Worm (Caenorhabditis elegans) whole organism, L4 larva: ENCODE data around the gene F19B6.10.

ENCODE experiments used
- R02D3.7 ChIP-seq: fragments of 150-350 bp; sonication (generic microtip); optimal IDR thresholded peaks from 3 replicates; lab custom pipeline; 2014; ENCODE audit warnings: missing biosample characterization, missing genetic modification characterization
- aly-2 ChIP-seq: sonication (generic microtip); optimal IDR thresholded peaks from 2 replicates; lab custom pipeline; 2018; ENCODE audit warnings: missing biosample characterization, missing genetic modification characterization
- ama-1 ChIP-seq: fragments of 150-350 bp; optimal IDR thresholded peaks from 2 replicates; lab custom pipeline; 2014; ENCODE audit warnings: inconsistent platforms, mixed read lengths
- ceh-32 ChIP-seq: sonication (generic microtip); optimal IDR thresholded peaks from 2 replicates; lab custom pipeline; 2016; ENCODE audit warnings: mild to moderate bottlenecking, missing genetic modification characterization, missing compliant biosample characterization; ENCODE audit not compliant: poor library complexity
- ceh-82 ChIP-seq: sonication (generic microtip); optimal IDR thresholded peaks from 2 replicates; lab custom pipeline; 2017; ENCODE audit warnings: missing biosample characterization, missing genetic modification characterization
- ces-1 ChIP-seq: fragments of 150-350 bp; sonication (generic microtip); optimal IDR thresholded peaks from 4 replicates; lab custom pipeline; 2014; ENCODE audit warnings: missing biosample characterization, missing genetic modification reagents, missing genetic modification characterization
- dve-1 ChIP-seq: sonication (generic microtip); optimal IDR thresholded peaks from 2 replicates; lab custom pipeline; 2017; ENCODE audit warnings: antibody characterized with exemption, mild to moderate bottlenecking, missing genetic modification characterization, missing compliant biosample characterization; ENCODE audit not compliant: insufficient read depth
- nhr-237 ChIP-seq: sonication (generic microtip); optimal IDR thresholded peaks from 2 replicates; lab custom pipeline; 2017; ENCODE audit warnings: missing biosample characterization, missing genetic modification characterization
- nhr-25 ChIP-seq: sonication (generic microtip); optimal IDR thresholded peaks from 2 replicates; lab custom pipeline; 2017; ENCODE audit warnings: missing genetic modification characterization, mild to moderate bottlenecking, missing compliant biosample characterization, antibody characterized with exemption, moderate library complexity, borderline replicate concordance; ENCODE audit not compliant: insufficient read depth
- unc-62 ChIP-seq, 3 experiments: fragments of 150-350 bp in 1 of 3; sonication (generic microtip); optimal IDR thresholded peaks in 2 of 3; peaks in 1 of 3; 1 replicate in 1 of 3; 2 replicates in 2 of 3; lab custom pipeline; 2014 to 2017; ENCODE audit warnings: missing biosample characterization in 3 of 3, missing genetic modification characterization in 3 of 3, missing genetic modification reagents in 3 of 3, missing genotype in 1 of 3
- zag-1 ChIP-seq: fragments of 150-350 bp; optimal IDR thresholded peaks from 2 replicates; lab custom pipeline; 2014; ENCODE audit warnings: missing biosample characterization, missing genetic modification characterization

ce11 chrIV:12287628-12288027 lies 49.4 kb upstream of the F19B6.10 start, which contains the start of gene erl-1:
- no peak for TF ChIP-seq unc-62 (GFP tag; optimal IDR thresholded peaks at IDR 0.05 in 1 of 2; lab: Kevin White, UChicago)
- no peak for TF ChIP-seq unc-62 (tag; optimal IDR thresholded peaks at IDR 0.05; lab: Kevin White, UChicago)
- TF ChIP-seq ceh-82 (tag; lab: Kevin White, UChicago) = no peak
- TF ChIP-seq ces-1 (GFP tag; lab: Kevin White, UChicago) = no peak
- no peak for TF ChIP-seq zag-1 (tag; lab: Kevin White, UChicago)
- no peak for TF ChIP-seq nhr-25 (tag; lab: Kevin White, UChicago)
- no peak for TF ChIP-seq aly-2 (tag; lab: Kevin White, UChicago)
- no peak for TF ChIP-seq R02D3.7
- TF ChIP-seq nhr-237 (tag; lab: Kevin White, UChicago) = no peak
- no peak for TF ChIP-seq ama-1 (lab: Kevin White, UChicago)
- no peak for TF ChIP-seq dve-1 (tag; lab: Kevin White, UChicago)
- TF ChIP-seq ceh-32 (tag; lab: Kevin White, UChicago) = no peak
